Fruit fly (Drosophila melanogaster) whole organism, embryonic: Measurements from ENCODE around the gene bb8.

Experiments used
- Ada2b ChIP-seq: fragments of 200-800 bp; sonication (Bioruptor generic); IDR thresholded peaks from 2 replicates; pipeline ENCODE4 v1.3.6; 2022; ENCODE audit warnings: missing biosample characterization, missing genetic modification characterization
- Atf3 ChIP-seq: fragments of 200-800 bp; sonication (Bioruptor generic); optimal IDR thresholded peaks from 3 replicates; lab custom pipeline; 2016; ENCODE audit warnings: missing biosample characterization, missing genetic modification characterization
- Bgb ChIP-seq: fragments of 200-800 bp; sonication (Bioruptor generic); IDR thresholded peaks from 2 replicates; pipeline ENCODE4 v1.3.6; 2022; ENCODE audit warnings: missing biosample characterization, missing genetic modification characterization; ENCODE audit not compliant: partially characterized antibody
- CG11398 ChIP-seq: fragments of 200-800 bp; sonication (Bioruptor generic); optimal IDR thresholded peaks from 2 replicates; lab custom pipeline; 2016; ENCODE audit warnings: missing biosample characterization, missing genetic modification characterization
- CG11696 ChIP-seq: fragments of 200-800 bp; sonication (Bioruptor generic); IDR thresholded peaks from 2 replicates; pipeline ENCODE4 v1.3.6; 2022; ENCODE audit warnings: missing biosample characterization, missing genetic modification characterization
- CG12071 ChIP-seq: fragments of 200-800 bp; sonication (Bioruptor generic); optimal IDR thresholded peaks from 3 replicates; lab custom pipeline; 2018; ENCODE audit warnings: missing biosample characterization, mild to moderate bottlenecking, missing genetic modification characterization
- CG12236 ChIP-seq: fragments of 200-800 bp; sonication (Bioruptor generic); optimal IDR thresholded peaks from 2 replicates; lab custom pipeline; 2016; ENCODE audit warnings: missing biosample characterization, missing genetic modification characterization
- CG1233 ChIP-seq: fragments of 200-800 bp; sonication (Bioruptor generic); optimal IDR thresholded peaks from 4 replicates; lab custom pipeline; 2018; ENCODE audit warnings: missing biosample characterization, mild to moderate bottlenecking, missing genetic modification characterization
- CG14710 ChIP-seq: fragments of 200-800 bp; sonication (Bioruptor generic); optimal IDR thresholded peaks from 3 replicates; lab custom pipeline; 2019; ENCODE audit warnings: missing biosample characterization, mild to moderate bottlenecking, missing genetic modification characterization, moderate library complexity
- CG1529 ChIP-seq: fragments of 200-800 bp; sonication (Bioruptor generic); optimal IDR thresholded peaks from 3 replicates; lab custom pipeline; 2018; ENCODE audit warnings: missing biosample characterization, missing genetic modification characterization
- CG17186 ChIP-seq: fragments of 200-800 bp; sonication (Bioruptor generic); optimal IDR thresholded peaks from 3 replicates; lab custom pipeline; 2017; ENCODE audit warnings: missing biosample characterization, missing genetic modification reagents, missing genetic modification characterization
- CG2875 ChIP-seq: fragments of 200-800 bp; sonication (Bioruptor generic); optimal IDR thresholded peaks from 2 replicates; lab custom pipeline; 2017; ENCODE audit warnings: missing biosample characterization, mild to moderate bottlenecking, missing genetic modification characterization, missing genetic modification reagents
- CG6272 ChIP-seq: fragments of 200-800 bp; sonication (Bioruptor generic); IDR thresholded peaks from 2 replicates; pipeline ENCODE4 v1.3.6; 2022; ENCODE audit warnings: missing biosample characterization, missing genetic modification characterization
- CG7839 ChIP-seq: fragments of 200-800 bp; sonication (Bioruptor generic); optimal IDR thresholded peaks from 3 replicates; lab custom pipeline; 2018; ENCODE audit warnings: missing biosample characterization, mild to moderate bottlenecking, missing genetic modification characterization, moderate library complexity
- CG8089 ChIP-seq: fragments of 200-800 bp; sonication (Bioruptor generic); optimal IDR thresholded peaks from 3 replicates; lab custom pipeline; 2016; ENCODE audit warnings: missing biosample characterization, missing genetic modification characterization
- CG8478 ChIP-seq: fragments of >200 bp; optimal IDR thresholded peaks from 2 replicates; lab custom pipeline; 2018
- CG8924 ChIP-seq: fragments of 200-800 bp; optimal IDR thresholded peaks from 3 replicates; lab custom pipeline; 2019; ENCODE audit warnings: missing biosample characterization, mild to moderate bottlenecking, missing genetic modification characterization, moderate library complexity
- CG9437 ChIP-seq: fragments of 200-800 bp; sonication (Bioruptor generic); optimal IDR thresholded peaks from 2 replicates; lab custom pipeline; 2018; ENCODE audit warnings: missing biosample characterization, mild to moderate bottlenecking, missing genetic modification characterization
- Dip2 ChIP-seq: fragments of 200-800 bp; sonication (Bioruptor generic); IDR thresholded peaks from 2 replicates; pipeline ENCODE4 v1.3.6; 2022; ENCODE audit warnings: missing biosample characterization, missing genetic modification characterization
- Doc3 ChIP-seq: fragments of 200-800 bp; sonication (Bioruptor generic); IDR thresholded peaks from 3 replicates; pipeline ENCODE4 v1.3.6; 2022; ENCODE audit warnings: missing biosample characterization, missing genetic modification characterization; ENCODE audit not compliant: partially characterized antibody
- H15 ChIP-seq: fragments of 200-800 bp; sonication (Bioruptor generic); IDR thresholded peaks from 3 replicates; pipeline ENCODE4 v1.3.6; 2022; ENCODE audit warnings: missing biosample characterization, missing genetic modification characterization
- HLH54F ChIP-seq: fragments of 200-800 bp; sonication (Bioruptor generic); optimal IDR thresholded peaks from 3 replicates; lab custom pipeline; 2016; ENCODE audit warnings: missing biosample characterization, missing genetic modification characterization
- Hmr ChIP-seq: fragments of 200-800 bp; sonication (Bioruptor generic); optimal IDR thresholded peaks from 3 replicates; lab custom pipeline; 2017; ENCODE audit warnings: mild to moderate bottlenecking, missing biosample characterization, missing genetic modification reagents, missing genetic modification characterization
- Lpt ChIP-seq: fragments of >200 bp; optimal IDR thresholded peaks from 2 replicates; lab custom pipeline; 2018; ENCODE audit warnings: missing biosample characterization, missing genetic modification characterization
- Mad ChIP-seq: fragments of 200-800 bp; sonication (Bioruptor generic); optimal IDR thresholded peaks from 2 replicates; lab custom pipeline; 2016; ENCODE audit warnings: missing biosample characterization, missing genetic modification characterization
- Meics ChIP-seq: fragments of 200-800 bp; sonication (Bioruptor generic); optimal IDR thresholded peaks from 2 replicates; lab custom pipeline; 2017; ENCODE audit warnings: missing biosample characterization, mild to moderate bottlenecking, missing genetic modification characterization
- Nf-YC ChIP-seq: fragments of 200-800 bp; optimal IDR thresholded peaks from 3 replicates; lab custom pipeline; 2019; ENCODE audit warnings: missing biosample characterization, mild to moderate bottlenecking, missing genetic modification characterization, moderate library complexity
- Scr ChIP-seq: fragments of 200-800 bp; sonication (Bioruptor generic); IDR thresholded peaks from 2 replicates; pipeline ENCODE4 v1.3.6; 2022; ENCODE audit warnings: missing biosample characterization, missing genetic modification characterization; ENCODE audit not compliant: partially characterized antibody
- Sox100B ChIP-seq: fragments of 200-800 bp; sonication (Bioruptor generic); optimal IDR thresholded peaks from 3 replicates; lab custom pipeline; 2018; ENCODE audit warnings: missing biosample characterization, mild to moderate bottlenecking, missing genetic modification characterization
- Sox102F ChIP-seq: fragments of 200-800 bp; sonication (Bioruptor generic); optimal IDR thresholded peaks from 2 replicates; lab custom pipeline; 2018; ENCODE audit warnings: missing biosample characterization, mild to moderate bottlenecking, missing genetic modification characterization, moderate library complexity
- Sry-δ ChIP-seq: fragments of 200-800 bp; sonication (Bioruptor generic); optimal IDR thresholded peaks from 2 replicates; lab custom pipeline; 2016; ENCODE audit warnings: missing biosample characterization, missing genetic modification characterization
- Stat92E ChIP-seq, 3 experiments: fragments of >200 bp in 2 of 3; fragments of 200-800 bp in 1 of 3; sonication (Bioruptor generic) in 1 of 3; optimal IDR thresholded peaks; 2 replicates each; lab custom pipeline; 2017 to 2019; ENCODE audit warnings: missing biosample characterization in 3 of 3, missing genetic modification characterization in 3 of 3, mild to moderate bottlenecking in 1 of 3, moderate library complexity in 1 of 3
- Usf ChIP-seq: fragments of 200-800 bp; sonication (Bioruptor generic); optimal IDR thresholded peaks from 2 replicates; lab custom pipeline; 2017; ENCODE audit warnings: missing genotype, missing biosample characterization, missing genetic modification characterization
- ara ChIP-seq: fragments of 200-800 bp; sonication (Bioruptor generic); IDR thresholded peaks from 2 replicates; pipeline ENCODE4 v1.3.6; 2022; ENCODE audit warnings: missing biosample characterization, missing genetic modification characterization
- bigmax ChIP-seq: fragments of 200-800 bp; sonication (Bioruptor generic); optimal IDR thresholded peaks from 2 replicates; lab custom pipeline; 2018; ENCODE audit warnings: missing biosample characterization, mild to moderate bottlenecking, missing genetic modification characterization
- cato ChIP-seq: fragments of 200-800 bp; sonication (Bioruptor generic); optimal IDR thresholded peaks from 2 replicates; lab custom pipeline; 2016; ENCODE audit warnings: missing biosample characterization, missing genetic modification characterization, borderline replicate concordance
- caup ChIP-seq: fragments of 200-800 bp; sonication (Bioruptor generic); optimal IDR thresholded peaks from 3 replicates; lab custom pipeline; 2017; ENCODE audit warnings: missing biosample characterization, mild to moderate bottlenecking, missing genetic modification characterization, moderate library complexity; ENCODE audit not compliant: severe bottlenecking
- fu2 ChIP-seq: fragments of 200-800 bp; sonication (Bioruptor generic); optimal IDR thresholded peaks from 2 replicates; lab custom pipeline; 2016; ENCODE audit warnings: missing biosample characterization, missing genetic modification characterization
- gfzf ChIP-seq: fragments of 200-800 bp; sonication (Bioruptor generic); optimal IDR thresholded peaks from 2 replicates; lab custom pipeline; 2016; ENCODE audit warnings: missing biosample characterization, mild to moderate bottlenecking, missing genetic modification characterization, moderate library complexity
- gsb ChIP-seq: fragments of 200-800 bp; sonication (Bioruptor generic); IDR thresholded peaks from 2 replicates; pipeline ENCODE4 v1.3.6; 2022; ENCODE audit warnings: missing biosample characterization, missing genetic modification characterization
- otp ChIP-seq: fragments of 200-800 bp; sonication (Bioruptor generic); IDR thresholded peaks from 3 replicates; pipeline ENCODE4, ENCODE4 v1.3.6; 2022; ENCODE audit warnings: missing biosample characterization, missing genetic modification characterization
- pho ChIP-seq: fragments of 200-800 bp; sonication (Bioruptor generic); optimal IDR thresholded peaks from 2 replicates; lab custom pipeline; 2016; ENCODE audit warnings: missing biosample characterization, missing genetic modification characterization
- phol ChIP-seq: fragments of 200-800 bp; sonication (Bioruptor generic); optimal IDR thresholded peaks from 3 replicates; lab custom pipeline; 2018; ENCODE audit warnings: missing biosample characterization, mild to moderate bottlenecking, missing genetic modification characterization, moderate library complexity
- pros ChIP-seq: fragments of 200-800 bp; sonication (Bioruptor generic); optimal IDR thresholded peaks from 3 replicates; lab custom pipeline; 2019; ENCODE audit warnings: missing biosample characterization, mild to moderate bottlenecking, missing genetic modification characterization, moderate library complexity
- ranshi ChIP-seq: fragments of 200-800 bp; sonication (Bioruptor generic); IDR thresholded peaks from 2 replicates; pipeline ENCODE4 v1.3.6; 2022; ENCODE audit warnings: missing biosample characterization, missing genetic modification characterization
- sd ChIP-seq: fragments of 200-800 bp; sonication (Bioruptor generic); optimal IDR thresholded peaks from 3 replicates; lab custom pipeline; 2018; ENCODE audit warnings: missing biosample characterization, mild to moderate bottlenecking, missing genetic modification characterization, moderate library complexity
- sug ChIP-seq: fragments of 200-800 bp; optimal IDR thresholded peaks from 2 replicates; lab custom pipeline; 2019; ENCODE audit warnings: missing biosample characterization, mild to moderate bottlenecking, missing genetic modification characterization, moderate library complexity
- tin ChIP-seq: fragments of 200-800 bp; sonication (Bioruptor generic); optimal IDR thresholded peaks from 3 replicates; lab custom pipeline; 2016; ENCODE audit warnings: missing biosample characterization, missing genetic modification characterization
- ttk ChIP-seq: fragments of 200-800 bp; sonication (Bioruptor generic); IDR thresholded peaks from 2 replicates; pipeline ENCODE4 v2.1.2; 2022; ENCODE audit warnings: missing biosample characterization, missing genetic modification characterization
- tup ChIP-seq: fragments of 200-800 bp; sonication (Bioruptor generic); optimal IDR thresholded peaks from 2 replicates; lab custom pipeline; 2016; ENCODE audit warnings: missing biosample characterization, mild to moderate bottlenecking, missing genetic modification characterization, moderate library complexity
- yki ChIP-seq: fragments of >200 bp; optimal IDR thresholded peaks from 3 replicates; lab custom pipeline; 2018

Gene bb8

dm6 chr3R:23326292-23326691 is 36.3 kb upstream of the bb8 start (continued):
- TF ChIP-seq tin (GFP tag; lab: Kevin White, UChicago) (peak; percentile 89), Mad (GFP tag; lab: Kevin White, UChicago) (peak; percentile 75), H15 (GFP tag; lab: Robert Waterston, UW) (peak; percentile 81), Sox100B (GFP tag; lab: Kevin White, UChicago) (peak; percentile 72), ranshi (GFP tag; lab: Robert Waterston, UW) (peak; percentile 79; the same call in 1 of the 2 replicates), phol (tag; lab: Kevin White, UChicago) (peak; percentile 89), Atf3 (GFP tag; lab: Kevin White, UChicago) (peak; percentile 72), Scr (GFP tag; lab: Robert Waterston, UW) (no peak), CG6272 (GFP tag; lab: Robert Waterston, UW) (peak; percentile 51; the same call in 1 of the 2 replicates), Lpt (GFP tag; lab: Kevin White, UChicago) (no peak), Sox102F (GFP tag; lab: Kevin White, UChicago) (peak; percentile 78), Hmr (GFP tag; lab: Kevin White, UChicago) (peak; percentile 82), caup (GFP tag; lab: Kevin White, UChicago) (peak; percentile 71), Dip2 (no peak), yki (lab: Kevin White, UChicago) (no peak), fu2 (GFP tag; lab: Kevin White, UChicago) (peak; percentile 71), sd (tag; lab: Kevin White, UChicago) (peak; percentile 31), gsb (GFP tag; lab: Robert Waterston, UW) (peak; percentile 59), CG11696 (peak; percentile 65; the same call in 1 of the 2 replicates), Doc3 (GFP tag; lab: Robert Waterston, UW) (no peak), CG7839 (tag; lab: Kevin White, UChicago) (peak; percentile 88), Usf (GFP tag; lab: Kevin White, UChicago) (peak; percentile 71), CG8924 (tag; lab: Kevin White, UChicago) (peak; percentile 86), Sry-δ (GFP tag; lab: Kevin White, UChicago) (peak; percentile 48), gfzf (GFP tag; lab: Kevin White, UChicago) (no peak), Ada2b (GFP tag; lab: Robert Waterston, UW) (peak; percentile 67), CG17186 (GFP tag; lab: Kevin White, UChicago) (peak; percentile 53), tup (GFP tag; lab: Kevin White, UChicago) (peak; percentile 63), HLH54F (peak; percentile 74), CG14710 (tag; lab: Kevin White, UChicago) (peak; percentile 89), ttk (GFP tag; lab: Robert Waterston, UW) (peak; percentile 77), CG12236 (peak; percentile 75), Meics (GFP tag; lab: Kevin White, UChicago) (peak; percentile 80), CG8478 (lab: Kevin White, UChicago) (no peak), CG9437 (peak; percentile 48), sug (no peak), CG8089 (GFP tag; lab: Kevin White, UChicago) (peak; percentile 83), CG1529 (peak; percentile 75), pho (GFP tag; lab: Kevin White, UChicago) (peak; percentile 73), CG11398 (GFP tag; lab: Kevin White, UChicago) (peak; percentile 85), ara (peak; percentile 88), CG1233 (GFP tag; lab: Kevin White, UChicago) (peak; percentile 79), Nf-YC (tag; lab: Kevin White, UChicago) (peak; percentile 34), cato (GFP tag; lab: Kevin White, UChicago) (peak; percentile 77), CG12071 (GFP tag; lab: Kevin White, UChicago) (peak; percentile 73), pros (GFP tag; lab: Kevin White, UChicago) (no peak), otp (GFP tag; lab: Robert Waterston, UW) (peak; percentile 83), CG2875 (peak; percentile 82), bigmax (GFP tag; lab: Kevin White, UChicago) (no peak), Stat92E (GFP tag; optimal IDR thresholded peaks at IDR 0.05; lab: Kevin White, UChicago) (peak in 1 of 3 experiments; percentile 69), Bgb (GFP tag; lab: Robert Waterston, UW) (no peak)
